Fruit fly (Drosophila melanogaster) whole organism, prepupa: ENCODE measurements around the gene crc.

Experiments
- Blimp-1 ChIP-seq: fragments of 200-800 bp; sonication (Bioruptor generic); optimal IDR thresholded peaks from 3 replicates; lab custom pipeline; 2017; ENCODE audit warnings: missing biosample characterization, missing genetic modification characterization, mild to moderate bottlenecking, moderate library complexity, missing genetic modification reagents
- CG10631 ChIP-seq: fragments of 200-800 bp; sonication (Bioruptor generic); optimal IDR thresholded peaks from 2 replicates; lab custom pipeline; 2016; ENCODE audit warnings: missing biosample characterization, missing genetic modification characterization
- CG11294 ChIP-seq: fragments of 200-800 bp; sonication (Bioruptor generic); IDR thresholded peaks from 2 replicates; pipeline ENCODE4 v1.3.6; 2022; ENCODE audit warnings: missing biosample characterization, missing genetic modification characterization
- CG11902 ChIP-seq: fragments of 200-800 bp; sonication (Bioruptor generic); optimal IDR thresholded peaks from 3 replicates; lab custom pipeline; 2016; ENCODE audit warnings: missing biosample characterization, missing genetic modification characterization
- CG15336 ChIP-seq: fragments of 200-800 bp; sonication (Bioruptor generic); IDR thresholded peaks from 2 replicates; pipeline ENCODE4 v1.3.6; 2022; ENCODE audit warnings: missing biosample characterization, missing genetic modification characterization
- CG1621 ChIP-seq: fragments of 200-800 bp; sonication (Bioruptor generic); optimal IDR thresholded peaks from 3 replicates; lab custom pipeline; 2018; ENCODE audit warnings: missing biosample characterization, mild to moderate bottlenecking, missing genetic modification characterization
- CG3032 ChIP-seq: fragments of 200-800 bp; optimal IDR thresholded peaks from 2 replicates; lab custom pipeline; 2019; ENCODE audit warnings: missing biosample characterization, mild to moderate bottlenecking, missing genetic modification characterization, moderate library complexity
- CG31627 ChIP-seq: fragments of 200-800 bp; sonication (Bioruptor generic); optimal IDR thresholded peaks from 3 replicates; lab custom pipeline; 2016; ENCODE audit warnings: missing biosample characterization, missing genetic modification characterization
- CG32006 ChIP-seq: fragments of 200-800 bp; sonication (Bioruptor generic); optimal IDR thresholded peaks from 3 replicates; lab custom pipeline; 2017; ENCODE audit warnings: missing biosample characterization, mild to moderate bottlenecking, missing genetic modification characterization
- CG34406 ChIP-seq: fragments of 200-800 bp; sonication (Bioruptor generic); optimal IDR thresholded peaks from 3 replicates; lab custom pipeline; 2016; ENCODE audit warnings: missing biosample characterization, missing genetic modification characterization
- CG3919 ChIP-seq: fragments of 200-800 bp; sonication (Bioruptor generic); optimal IDR thresholded peaks from 3 replicates; lab custom pipeline; 2016; ENCODE audit warnings: missing biosample characterization, missing genetic modification characterization
- CG4318 ChIP-seq: fragments of 200-800 bp; sonication (Bioruptor generic); optimal IDR thresholded peaks from 3 replicates; lab custom pipeline; 2017; ENCODE audit warnings: missing biosample characterization, mild to moderate bottlenecking, missing genetic modification characterization
- CG8319 ChIP-seq: fragments of 200-800 bp; sonication (Bioruptor generic); optimal IDR thresholded peaks from 3 replicates; lab custom pipeline; 2016; ENCODE audit warnings: missing biosample characterization, missing genetic modification characterization
- CG8632 ChIP-seq: fragments of 200-800 bp; sonication (Bioruptor generic); optimal IDR thresholded peaks from 3 replicates; lab custom pipeline; 2016; ENCODE audit warnings: missing biosample characterization, missing genetic modification characterization
- CG9139 ChIP-seq: fragments of 200-800 bp; sonication (Bioruptor generic); optimal IDR thresholded peaks from 3 replicates; lab custom pipeline; 2017; ENCODE audit warnings: missing biosample characterization, mild to moderate bottlenecking, missing genetic modification characterization
- Eip78C ChIP-seq: fragments of 200-800 bp; sonication (Bioruptor generic); peaks from one replicate; lab custom pipeline; 2016; ENCODE audit warnings: missing biosample characterization, missing genetic modification characterization
- Ets21C ChIP-seq: fragments of 200-800 bp; sonication (Bioruptor generic); optimal IDR thresholded peaks from 3 replicates; lab custom pipeline; 2016; ENCODE audit warnings: missing biosample characterization, missing genetic modification characterization
- Ets96B ChIP-seq: fragments of 200-800 bp; optimal IDR thresholded peaks from 2 replicates; lab custom pipeline; 2019; ENCODE audit warnings: missing biosample characterization, mild to moderate bottlenecking, missing genetic modification characterization, moderate library complexity
- Gug ChIP-seq: fragments of 200-800 bp; sonication (Bioruptor generic); IDR thresholded peaks from 2 replicates; pipeline ENCODE4 v1.3.6; 2022; ENCODE audit warnings: missing biosample characterization, missing genetic modification characterization
- Hr4 ChIP-seq: fragments of 200-800 bp; sonication (Bioruptor generic); optimal IDR thresholded peaks from 3 replicates; lab custom pipeline; 2016; ENCODE audit warnings: missing biosample characterization, missing genetic modification characterization
- OdsH ChIP-seq: fragments of 200-800 bp; sonication (Bioruptor generic); optimal IDR thresholded peaks from 3 replicates; lab custom pipeline; 2016; ENCODE audit warnings: missing biosample characterization, missing genetic modification characterization
- Smox ChIP-seq: fragments of 200-800 bp; sonication (Bioruptor generic); optimal IDR thresholded peaks from 3 replicates; lab custom pipeline; 2016; ENCODE audit warnings: missing biosample characterization, missing genetic modification characterization
- Sox15 ChIP-seq: fragments of 200-800 bp; sonication (Bioruptor generic); optimal IDR thresholded peaks from 3 replicates; lab custom pipeline; 2016; ENCODE audit warnings: missing biosample characterization, missing genetic modification characterization
- achi ChIP-seq: fragments of 200-800 bp; sonication (Bioruptor generic); optimal IDR thresholded peaks from 3 replicates; lab custom pipeline; 2016; ENCODE audit warnings: missing biosample characterization, missing genetic modification characterization
- acj6 ChIP-seq: fragments of 200-800 bp; sonication (Bioruptor generic); optimal IDR thresholded peaks from 3 replicates; lab custom pipeline; 2016; ENCODE audit warnings: missing biosample characterization, missing genetic modification characterization
- cyc ChIP-seq: fragments of 200-800 bp; sonication (Bioruptor generic); optimal IDR thresholded peaks from 3 replicates; lab custom pipeline; 2016; ENCODE audit warnings: missing biosample characterization, missing genetic modification characterization
- dac ChIP-seq: fragments of 200-800 bp; sonication (Bioruptor generic); optimal IDR thresholded peaks from 2 replicates; lab custom pipeline; 2017; ENCODE audit warnings: missing biosample characterization, mild to moderate bottlenecking, missing genetic modification characterization
- eg ChIP-seq: fragments of 200-800 bp; sonication (Bioruptor generic); IDR thresholded peaks from 3 replicates; pipeline ENCODE4 v1.3.6; 2022; ENCODE audit warnings: missing biosample characterization, missing genetic modification characterization
- fd59A ChIP-seq: fragments of 200-800 bp; sonication (Bioruptor generic); optimal IDR thresholded peaks from 2 replicates; lab custom pipeline; 2017; ENCODE audit warnings: missing biosample characterization, mild to moderate bottlenecking, missing genetic modification characterization, missing genetic modification reagents
- fd85E ChIP-seq: fragments of 200-800 bp; sonication (Bioruptor generic); optimal IDR thresholded peaks from 3 replicates; lab custom pipeline; 2016; ENCODE audit warnings: missing biosample characterization, missing genetic modification characterization
- net ChIP-seq: fragments of 200-800 bp; sonication (Bioruptor generic); optimal IDR thresholded peaks from 3 replicates; lab custom pipeline; 2016; ENCODE audit warnings: missing biosample characterization, missing genetic modification characterization
- ss ChIP-seq, 2 experiments: fragments of 200-800 bp; sonication (Bioruptor generic); optimal IDR thresholded peaks; 2 replicates in 1 of 2; 3 replicates in 1 of 2; lab custom pipeline; 2017 to 2018; ENCODE audit warnings: mild to moderate bottlenecking in 2 of 2, missing biosample characterization in 2 of 2, missing genetic modification characterization in 2 of 2, moderate library complexity in 1 of 2
- svp ChIP-seq: fragments of 200-800 bp; sonication (Bioruptor generic); peaks from one replicate; lab custom pipeline; 2016; ENCODE audit warnings: missing biosample characterization, missing genetic modification characterization
- topi ChIP-seq: fragments of 200-800 bp; sonication (Bioruptor generic); optimal IDR thresholded peaks from 3 replicates; lab custom pipeline; 2016; ENCODE audit warnings: missing biosample characterization, missing genetic modification characterization
- vri ChIP-seq: fragments of 200-800 bp; sonication (Bioruptor generic); optimal IDR thresholded peaks from 3 replicates; lab custom pipeline; 2016; ENCODE audit warnings: missing biosample characterization, mild to moderate bottlenecking, missing genetic modification characterization

crc gene

DNA sequence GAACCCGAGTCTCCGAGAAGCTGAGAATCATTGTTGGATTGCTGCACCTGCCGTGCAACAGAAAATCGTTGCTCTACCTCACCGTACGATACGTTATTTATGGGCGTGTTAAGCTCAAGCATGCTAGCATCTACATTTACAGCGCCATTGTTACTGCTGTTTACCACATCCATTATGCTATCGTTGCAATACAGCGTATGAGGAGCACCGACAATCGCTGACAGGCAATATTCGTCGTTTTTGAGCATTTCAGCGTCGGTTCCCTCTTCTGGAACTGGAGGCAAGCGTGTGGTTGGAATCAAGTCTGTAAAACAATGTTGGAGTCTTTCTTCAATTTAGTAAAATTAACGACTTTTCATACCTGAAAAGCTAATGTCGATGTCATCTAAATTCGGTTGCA, 21.6 kb upstream of the crc start:
- TF ChIP-seq Gug (GFP tag; lab: Robert Waterston, UW) = no peak
- no peak for TF ChIP-seq CG9139 (GFP tag; lab: Kevin White, UChicago)
- TF ChIP-seq CG4318 = no peak
- no peak for TF ChIP-seq CG10631
- TF ChIP-seq acj6 (GFP tag; lab: Kevin White, UChicago) = no peak
- no peak for TF ChIP-seq CG34406
- no peak for TF ChIP-seq CG3919 (GFP tag; lab: Kevin White, UChicago)
- TF ChIP-seq CG1621 = no peak
- TF ChIP-seq topi (GFP tag; lab: Kevin White, UChicago) = no peak
- TF ChIP-seq Hr4 (GFP tag; lab: Kevin White, UChicago) = no peak
- TF ChIP-seq Sox15 (GFP tag; lab: Kevin White, UChicago) = no peak
- TF ChIP-seq CG31627 (GFP tag; lab: Kevin White, UChicago) = no peak
- no peak for TF ChIP-seq CG15336
- TF ChIP-seq achi (GFP tag; lab: Kevin White, UChicago) = no peak
- no peak for TF ChIP-seq cyc (GFP tag; lab: Kevin White, UChicago)
- TF ChIP-seq Blimp-1 (GFP tag; lab: Kevin White, UChicago) = no peak
- TF ChIP-seq Eip78C (GFP tag; lab: Kevin White, UChicago) = no peak

DNA sequence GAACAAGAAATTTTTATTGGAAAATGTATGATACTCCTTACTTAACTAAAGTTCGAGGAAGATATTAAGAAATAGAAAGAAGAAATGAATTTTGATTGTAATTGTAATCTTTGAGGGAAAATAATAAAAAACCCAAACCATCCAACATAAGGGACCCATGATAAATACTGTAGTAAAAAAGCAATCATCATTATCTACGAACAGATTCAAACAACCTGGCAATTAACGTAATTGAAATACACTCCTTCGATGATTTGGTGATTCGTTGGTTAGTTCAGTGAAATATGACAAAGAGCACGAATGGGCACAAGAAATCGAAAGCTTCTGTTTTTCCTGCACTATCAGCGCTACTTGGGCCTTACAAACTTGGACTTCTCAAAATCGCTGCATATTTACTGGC, 20.2 kb upstream of the crc start, which contains the start of gene Gr39a:
Gene Gr39a, plus strand, starts transcription at position 301 of the 400 bp plus-strand sequence.
- no peak for TF ChIP-seq net (GFP tag; lab: Kevin White, UChicago)
- TF ChIP-seq CG1621 = no peak
- TF ChIP-seq fd85E (GFP tag; lab: Kevin White, UChicago) = no peak
- TF ChIP-seq CG3919 (GFP tag; lab: Kevin White, UChicago) = no peak
- no peak for TF ChIP-seq svp (GFP tag; lab: Kevin White, UChicago)
- TF ChIP-seq dac = no peak
- no peak for TF ChIP-seq fd59A
- no peak for TF ChIP-seq CG11902
- TF ChIP-seq CG31627 (GFP tag; lab: Kevin White, UChicago) = no peak
- TF ChIP-seq Ets96B (tag; lab: Kevin White, UChicago) = no peak
- no peak for TF ChIP-seq CG8632 (GFP tag; lab: Kevin White, UChicago)

DNA sequence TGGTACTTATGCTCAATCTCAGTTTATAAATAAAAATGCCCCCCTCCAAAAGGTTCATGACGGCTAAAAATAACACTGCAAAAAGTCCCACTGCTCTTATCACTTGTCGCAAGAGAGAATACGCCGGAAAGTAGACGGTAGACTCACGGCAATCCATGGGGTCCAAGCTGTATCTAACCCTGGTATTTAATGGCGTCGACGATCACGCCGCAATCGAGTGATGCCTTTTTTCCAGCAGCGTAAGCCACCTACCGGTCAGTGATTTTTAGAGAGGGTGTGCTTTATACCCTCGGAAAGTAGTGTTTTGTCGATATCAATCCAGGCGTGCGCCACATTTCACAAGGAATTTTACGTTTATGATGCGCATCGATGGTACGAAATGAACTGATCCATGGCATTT, 11.1 kb upstream of the crc start:
- no peak for TF ChIP-seq Gug (GFP tag; lab: Robert Waterston, UW)
- TF ChIP-seq svp (GFP tag; lab: Kevin White, UChicago) = peak; percentile 92

DNA sequence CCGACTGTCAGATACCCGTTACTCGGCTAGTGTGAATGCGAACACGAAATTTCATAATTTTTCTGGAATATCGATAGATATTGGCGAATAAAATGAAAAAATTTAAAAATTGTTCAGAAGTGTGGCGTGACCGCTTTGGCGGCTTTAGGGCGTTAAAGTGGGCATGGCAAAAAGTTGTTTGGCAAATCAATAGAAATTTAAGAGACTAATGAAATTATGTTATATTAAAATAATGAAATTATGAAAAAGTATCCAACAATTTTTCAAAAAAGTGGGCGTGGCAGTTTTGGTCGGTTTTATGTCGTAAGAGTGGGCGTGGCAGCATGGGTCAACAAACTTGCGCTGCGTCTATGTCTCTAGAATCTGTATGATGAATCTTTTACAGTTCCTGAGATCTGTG, 8.6 kb upstream of the crc start:
- TF ChIP-seq ss (GFP tag; optimal IDR thresholded peaks at IDR 0.05; lab: Kevin White, UChicago) = no peak
- no peak for TF ChIP-seq CG8319 (GFP tag; lab: Kevin White, UChicago)
- no peak for TF ChIP-seq Smox (GFP tag; lab: Kevin White, UChicago)
- no peak for TF ChIP-seq vri (GFP tag; lab: Kevin White, UChicago)
- TF ChIP-seq CG4318 = no peak
- TF ChIP-seq Blimp-1 (GFP tag; lab: Kevin White, UChicago) = no peak
- no peak for TF ChIP-seq CG3919 (GFP tag; lab: Kevin White, UChicago)
- TF ChIP-seq Ets21C = no peak
- no peak for TF ChIP-seq topi (GFP tag; lab: Kevin White, UChicago)
- TF ChIP-seq CG11294 (GFP tag; lab: Robert Waterston, UW) = no peak
- no peak for TF ChIP-seq OdsH (GFP tag; lab: Kevin White, UChicago)
- TF ChIP-seq eg (GFP tag; lab: Robert Waterston, UW) = no peak
- TF ChIP-seq CG32006 (GFP tag; lab: Kevin White, UChicago) = no peak
- no peak for TF ChIP-seq CG3032 (tag; lab: Kevin White, UChicago)
- TF ChIP-seq, all 60 proteins: peak for 0
